Worm (Caenorhabditis elegans): ENCODE data around the gene irld-15.
"Not testable (repeated sequence)": the region's sequence is repeated elsewhere in the genome, so short reads cannot be mapped to it uniquely, and the experiment has no call there.

DNA sequence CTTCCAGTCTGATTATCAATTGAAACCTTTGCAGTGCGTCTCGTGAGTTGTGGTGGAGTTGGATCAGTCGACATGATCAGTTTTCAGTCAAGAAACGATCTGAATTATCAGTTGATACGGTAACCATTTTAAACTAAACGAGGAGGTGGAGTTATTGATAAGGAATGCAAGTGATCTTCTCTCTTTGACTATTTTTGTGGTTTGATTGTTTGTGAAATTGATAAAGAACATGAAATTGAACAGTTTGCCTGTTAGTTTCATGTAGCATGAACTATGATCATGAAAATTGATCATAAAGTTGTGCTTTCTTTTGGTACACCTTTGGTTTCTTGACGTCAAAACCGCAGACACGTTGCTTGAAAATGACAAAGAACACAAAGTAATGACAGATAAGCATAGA lies 18.8 kb upstream of the irld-15 start, which contains the start of gene pud-1.2:
- TF ChIP-seq egl-27 (tag; optimal IDR thresholded peaks at IDR 0.05); unc-62 (GFP tag; optimal IDR thresholded peaks at IDR 0.05); eor-1 (tag; optimal IDR thresholded peaks at IDR 0.05): not testable (repeated sequence)
